Fruit fly (Drosophila melanogaster): ENCODE measurements around the gene CG14298.

Gene CG14298

dm6 chr3R:18917976-18918871 lies 42.9 kb downstream of the CG14298 start (continued):
- TF ChIP-seq sima (GFP tag; optimal IDR thresholded peaks at IDR 0.05) (no peak), CG12391 (tag; optimal IDR thresholded peaks at IDR 0.05) (no peak), CG10565 (GFP tag; optimal IDR thresholded peaks at IDR 0.05) (no peak), odd (GFP tag; optimal IDR thresholded peaks at IDR 0.05) (no peak), ttk (GFP tag; IDR thresholded peaks at IDR 0.05) (no peak), caup (GFP tag; optimal IDR thresholded peaks at IDR 0.05; ENCODE audit: severe bottlenecking) (peak; percentile 71), CG9932 (GFP tag; IDR thresholded peaks at IDR 0.05) (no peak), HHEX (GFP tag; optimal IDR thresholded peaks at IDR 0.05) (peak; percentile 14), Dip2 (GFP tag; IDR thresholded peaks at IDR 0.05) (no peak), CG9876 (GFP tag; optimal IDR thresholded peaks at IDR 0.05) (no peak), fd64A (GFP tag; optimal IDR thresholded peaks at IDR 0.05) (no peak), pfk (GFP tag; optimal IDR thresholded peaks at IDR 0.05) (no peak), CG14667 (GFP tag; IDR thresholded peaks at IDR 0.05) (no peak), CG31224 (GFP tag; IDR thresholded peaks at IDR 0.05) (peak; percentile 89), CG16863 (GFP tag; optimal IDR thresholded peaks at IDR 0.05) (no peak), CG8924 (tag; optimal IDR thresholded peaks at IDR 0.05) (peak; percentile 23), CG2129 (GFP tag; IDR thresholded peaks at IDR 0.05; ENCODE audit: partially characterized antibody) (no peak), btn (GFP tag; optimal IDR thresholded peaks at IDR 0.05) (no peak), CG6272 (GFP tag; IDR thresholded peaks at IDR 0.05) (no peak), Blimp-1 (GFP tag; optimal IDR thresholded peaks at IDR 0.05) (no peak), Sox102F (GFP tag; optimal IDR thresholded peaks at IDR 0.05) (no peak), HLHmδ (GFP tag; optimal IDR thresholded peaks at IDR 0.05) (no peak), corto (GFP tag; optimal IDR thresholded peaks at IDR 0.05) (peak; percentile 59), CG7786 (GFP tag; optimal IDR thresholded peaks at IDR 0.05) (no peak), Atf3 (GFP tag; optimal IDR thresholded peaks at IDR 0.05) (no peak), CG33213 (GFP tag; optimal IDR thresholded peaks at IDR 0.05) (peak; percentile 35), kay (GFP tag; optimal IDR thresholded peaks at IDR 0.05) (peak; percentile 44), slou (GFP tag; optimal IDR thresholded peaks at IDR 0.05) (no peak), Opbp (GFP tag; IDR thresholded peaks at IDR 0.05; ENCODE audit: partially characterized antibody) (no peak), gce (GFP tag; IDR thresholded peaks at IDR 0.05) (no peak; the same call in 2 of the 3 replicates), CG15479 (GFP tag; optimal IDR thresholded peaks at IDR 0.05) (no peak), aop (GFP tag; IDR thresholded peaks at IDR 0.05) (no peak), chinmo (GFP tag; IDR thresholded peaks at IDR 0.05; ENCODE audit: partially characterized antibody) (peak; percentile 94), slbo (GFP tag; IDR thresholded peaks at IDR 0.05) (no peak), Hr78 (GFP tag; optimal IDR thresholded peaks at IDR 0.05) (no peak), CG17359 (tag; optimal IDR thresholded peaks at IDR 0.05) (peak; percentile 35), Abd-B (GFP tag; optimal IDR thresholded peaks at IDR 0.05) (no peak), tup (GFP tag; optimal IDR thresholded peaks at IDR 0.05) (no peak), CG8281 (tag; optimal IDR thresholded peaks at IDR 0.05) (no peak), pb (GFP tag; optimal IDR thresholded peaks at IDR 0.05) (no peak), E2f2 (GFP tag; IDR thresholded peaks at IDR 0.05) (0 out of 2 replicates have a peak, but pooled peaks have one; percentile 24)
